Fruit fly (Drosophila melanogaster) whole organism, embryonic: Measurements from ENCODE around the gene Rbf.
A peak's percentile ranks its signal among the peaks of the same experiment; 100 is the strongest.

ENCODE experiments used
- Abd-B ChIP-seq: fragments of 200-800 bp; sonication (Bioruptor generic); optimal IDR thresholded peaks from 2 replicates; lab custom pipeline; 2018; ENCODE audit warnings: missing biosample characterization, mild to moderate bottlenecking, missing genetic modification characterization, moderate library complexity
- Ada2b ChIP-seq: fragments of 200-800 bp; sonication (Bioruptor generic); IDR thresholded peaks from 2 replicates; pipeline ENCODE4 v1.3.6; 2022; ENCODE audit warnings: missing biosample characterization, missing genetic modification characterization
- BtbVII ChIP-seq: fragments of 200-800 bp; sonication (Bioruptor generic); optimal IDR thresholded peaks from 3 replicates; lab custom pipeline; 2017; ENCODE audit warnings: missing biosample characterization, mild to moderate bottlenecking, missing genetic modification characterization
- CG1024 ChIP-seq: fragments of 200-800 bp; sonication (Bioruptor generic); IDR thresholded peaks from 2 replicates; pipeline ENCODE4 v1.3.6; 2022; ENCODE audit warnings: missing biosample characterization, missing genetic modification characterization
- CG10543 ChIP-seq: fragments of 200-800 bp; sonication (Bioruptor generic); optimal IDR thresholded peaks from 3 replicates; lab custom pipeline; 2017; ENCODE audit warnings: missing biosample characterization, mild to moderate bottlenecking, missing genetic modification characterization, moderate library complexity
- CG12769 ChIP-seq: fragments of 200-800 bp; sonication (Bioruptor generic); optimal IDR thresholded peaks from 2 replicates; lab custom pipeline; 2019; ENCODE audit warnings: missing biosample characterization, mild to moderate bottlenecking, missing genetic modification characterization, moderate library complexity
- CG14441 ChIP-seq: fragments of 200-800 bp; sonication (Bioruptor generic); IDR thresholded peaks from 2 replicates; pipeline ENCODE4 v1.3.6; 2022; ENCODE audit warnings: missing biosample characterization, missing genetic modification characterization
- CG16779 ChIP-seq: fragments of 200-800 bp; sonication (Bioruptor generic); IDR thresholded peaks from 2 replicates; pipeline ENCODE4 v1.3.6; 2022; ENCODE audit warnings: missing biosample characterization, missing genetic modification characterization
- CG17328 ChIP-seq: fragments of 200-800 bp; sonication (Bioruptor generic); IDR thresholded peaks from 2 replicates; pipeline ENCODE4 v1.3.6; 2022; ENCODE audit warnings: missing biosample characterization, missing genetic modification characterization
- CG17359 ChIP-seq: fragments of 200-800 bp; sonication (Bioruptor generic); optimal IDR thresholded peaks from 3 replicates; lab custom pipeline; 2018; ENCODE audit warnings: missing biosample characterization, mild to moderate bottlenecking, missing genetic modification characterization, moderate library complexity
- CG17912 ChIP-seq: fragments of 200-800 bp; sonication (Bioruptor generic); optimal IDR thresholded peaks from 2 replicates; lab custom pipeline; 2018; ENCODE audit warnings: missing biosample characterization, mild to moderate bottlenecking, missing genetic modification characterization
- CG30431 ChIP-seq: fragments of 200-800 bp; sonication (Bioruptor generic); optimal IDR thresholded peaks from 2 replicates; lab custom pipeline; 2017; ENCODE audit warnings: missing biosample characterization, missing genetic modification characterization
- CG34376 ChIP-seq: fragments of 200-800 bp; sonication (Bioruptor generic); optimal IDR thresholded peaks from 2 replicates; lab custom pipeline; 2018; ENCODE audit warnings: missing biosample characterization, mild to moderate bottlenecking, missing genetic modification characterization
- CG6272 ChIP-seq: fragments of 200-800 bp; sonication (Bioruptor generic); IDR thresholded peaks from 2 replicates; pipeline ENCODE4 v1.3.6; 2022; ENCODE audit warnings: missing biosample characterization, missing genetic modification characterization
- CG7928 ChIP-seq: fragments of 200-800 bp; sonication (Bioruptor generic); optimal IDR thresholded peaks from 2 replicates; lab custom pipeline; 2017; ENCODE audit warnings: missing biosample characterization, mild to moderate bottlenecking, missing genetic modification characterization
- CG8359 ChIP-seq: fragments of 200-800 bp; sonication (Bioruptor generic); optimal IDR thresholded peaks from 2 replicates; lab custom pipeline; 2017; ENCODE audit warnings: missing biosample characterization, mild to moderate bottlenecking, missing genetic modification characterization, borderline replicate concordance
- CG8388 ChIP-seq: fragments of 200-800 bp; sonication (Bioruptor generic); optimal IDR thresholded peaks from 2 replicates; lab custom pipeline; 2019; ENCODE audit warnings: missing biosample characterization, mild to moderate bottlenecking, missing genetic modification characterization, moderate library complexity
- CG9932 ChIP-seq: fragments of 200-800 bp; sonication (Bioruptor generic); IDR thresholded peaks from 2 replicates; pipeline ENCODE4 v1.3.6; 2022; ENCODE audit warnings: missing biosample characterization, missing genetic modification characterization
- Doc3 ChIP-seq: fragments of 200-800 bp; sonication (Bioruptor generic); IDR thresholded peaks from 3 replicates; pipeline ENCODE4 v1.3.6; 2022; ENCODE audit warnings: missing biosample characterization, missing genetic modification characterization; ENCODE audit not compliant: partially characterized antibody
- E2f2 ChIP-seq: fragments of 200-800 bp; sonication (Bioruptor generic); IDR thresholded peaks from 2 replicates; pipeline ENCODE4 v1.3.6; 2022; ENCODE audit warnings: missing biosample characterization, missing genetic modification characterization
- ERR ChIP-seq: fragments of 200-800 bp; sonication (Bioruptor generic); optimal IDR thresholded peaks from 2 replicates; lab custom pipeline; 2016; ENCODE audit warnings: missing biosample characterization, missing genetic modification characterization
- Ets97D ChIP-seq: fragments of 200-800 bp; sonication (Bioruptor generic); optimal IDR thresholded peaks from 3 replicates; lab custom pipeline; 2016; ENCODE audit warnings: missing biosample characterization, missing genetic modification characterization
- Hey ChIP-seq: fragments of 200-800 bp; sonication (Bioruptor generic); optimal IDR thresholded peaks from 3 replicates; lab custom pipeline; 2018; ENCODE audit warnings: missing biosample characterization, mild to moderate bottlenecking, missing genetic modification characterization
- Mes4 ChIP-seq: fragments of 200-800 bp; sonication (Bioruptor generic); optimal IDR thresholded peaks from 2 replicates; lab custom pipeline; 2016; ENCODE audit warnings: missing biosample characterization, missing genetic modification characterization
- NC2β ChIP-seq: fragments of 200-800 bp; sonication (Bioruptor generic); optimal IDR thresholded peaks from 2 replicates; lab custom pipeline; 2016; ENCODE audit warnings: missing biosample characterization, missing genetic modification characterization
- Nf-YA ChIP-seq: fragments of 200-800 bp; sonication (Bioruptor generic); IDR thresholded peaks from 2 replicates; pipeline ENCODE4 v1.3.6; 2022; ENCODE audit warnings: missing biosample characterization, missing genetic modification characterization
- Nf-YC ChIP-seq: fragments of 200-800 bp; optimal IDR thresholded peaks from 3 replicates; lab custom pipeline; 2019; ENCODE audit warnings: missing biosample characterization, mild to moderate bottlenecking, missing genetic modification characterization, moderate library complexity
- Optix ChIP-seq: fragments of 200-800 bp; sonication (Bioruptor generic); IDR thresholded peaks from 3 replicates; pipeline ENCODE4 v1.3.6; 2022; ENCODE audit warnings: missing biosample characterization, missing genetic modification characterization
- PHDP ChIP-seq: fragments of 200-800 bp; sonication (Bioruptor generic); optimal IDR thresholded peaks from 3 replicates; lab custom pipeline; 2018; ENCODE audit warnings: missing biosample characterization, mild to moderate bottlenecking, missing genetic modification characterization, moderate library complexity
- Scr ChIP-seq: fragments of 200-800 bp; sonication (Bioruptor generic); IDR thresholded peaks from 2 replicates; pipeline ENCODE4 v1.3.6; 2022; ENCODE audit warnings: missing biosample characterization, missing genetic modification characterization; ENCODE audit not compliant: partially characterized antibody
- ac ChIP-seq: fragments of 200-800 bp; sonication (Bioruptor generic); optimal IDR thresholded peaks from 3 replicates; lab custom pipeline; 2017; ENCODE audit warnings: missing biosample characterization, mild to moderate bottlenecking, missing genetic modification characterization
- aop ChIP-seq: fragments of 200-800 bp; sonication (Bioruptor generic); IDR thresholded peaks from 2 replicates; pipeline ENCODE4 v1.3.6; 2022; ENCODE audit warnings: missing biosample characterization, missing genetic modification characterization
- ara ChIP-seq: fragments of 200-800 bp; sonication (Bioruptor generic); IDR thresholded peaks from 2 replicates; pipeline ENCODE4 v1.3.6; 2022; ENCODE audit warnings: missing biosample characterization, missing genetic modification characterization
- disco-r ChIP-seq: fragments of 200-800 bp; sonication (Bioruptor generic); optimal IDR thresholded peaks from 2 replicates; lab custom pipeline; 2016; ENCODE audit warnings: missing biosample characterization, missing genetic modification characterization
- en ChIP-seq: fragments of 200-800 bp; sonication (Bioruptor generic); optimal IDR thresholded peaks from 2 replicates; lab custom pipeline; 2016; ENCODE audit warnings: missing biosample characterization, missing genetic modification characterization
- gsb-n ChIP-seq: fragments of 200-800 bp; sonication (Bioruptor generic); optimal IDR thresholded peaks from 3 replicates; lab custom pipeline; 2018; ENCODE audit warnings: missing biosample characterization, mild to moderate bottlenecking, missing genetic modification characterization
- inv ChIP-seq: fragments of 200-800 bp; sonication (Bioruptor generic); IDR thresholded peaks from 2 replicates; pipeline ENCODE4 v1.3.6; 2022; ENCODE audit warnings: missing biosample characterization, missing genetic modification characterization; ENCODE audit not compliant: partially characterized antibody
- mirr ChIP-seq: fragments of 200-800 bp; sonication (Bioruptor generic); optimal IDR thresholded peaks from 3 replicates; lab custom pipeline; 2018; ENCODE audit warnings: missing biosample characterization, mild to moderate bottlenecking, missing genetic modification characterization
- oc ChIP-seq: fragments of 200-800 bp; sonication (Bioruptor generic); optimal IDR thresholded peaks from 2 replicates; lab custom pipeline; 2018; ENCODE audit warnings: missing biosample characterization, mild to moderate bottlenecking, missing genetic modification characterization, moderate library complexity
- p53 ChIP-seq: fragments of 200-800 bp; sonication (Bioruptor generic); optimal IDR thresholded peaks from 2 replicates; lab custom pipeline; 2016; ENCODE audit warnings: missing biosample characterization, missing genetic modification characterization
- pho ChIP-seq: fragments of 200-800 bp; sonication (Bioruptor generic); optimal IDR thresholded peaks from 2 replicates; lab custom pipeline; 2016; ENCODE audit warnings: missing biosample characterization, missing genetic modification characterization
- prd ChIP-seq, 3 experiments: fragments of >200 bp in 2 of 3; fragments of 200-800 bp in 1 of 3; sonication (Bioruptor generic) in 1 of 3; optimal IDR thresholded peaks in 2 of 3; IDR thresholded peaks in 1 of 3; 2 replicates in 2 of 3; 3 replicates in 1 of 3; pipeline versions ENCODE4 v1.3.6 to Lab custom; 2017 to 2022; ENCODE audit warnings: missing biosample characterization in 1 of 3, missing genetic modification characterization in 1 of 3
- sd ChIP-seq: fragments of 200-800 bp; sonication (Bioruptor generic); optimal IDR thresholded peaks from 3 replicates; lab custom pipeline; 2018; ENCODE audit warnings: missing biosample characterization, mild to moderate bottlenecking, missing genetic modification characterization, moderate library complexity
- sob ChIP-seq: fragments of 200-800 bp; sonication (Bioruptor generic); IDR thresholded peaks from 2 replicates; pipeline ENCODE4 v1.3.6; 2022; ENCODE audit warnings: missing biosample characterization, missing genetic modification characterization
- sqz ChIP-seq: fragments of 200-800 bp; sonication (Bioruptor generic); optimal IDR thresholded peaks from 3 replicates; lab custom pipeline; 2018; ENCODE audit warnings: missing biosample characterization, mild to moderate bottlenecking, missing genetic modification characterization
- sr ChIP-seq: fragments of 200-800 bp; sonication (Bioruptor generic); IDR thresholded peaks from 3 replicates; pipeline ENCODE4 v1.3.6; 2022; ENCODE audit warnings: missing biosample characterization, missing genetic modification characterization
- tgo ChIP-seq: fragments of 200-800 bp; sonication (Bioruptor generic); IDR thresholded peaks from 3 replicates; pipeline ENCODE4 v1.3.6; 2022; ENCODE audit warnings: missing biosample characterization, missing genetic modification characterization
- tin ChIP-seq: fragments of 200-800 bp; sonication (Bioruptor generic); optimal IDR thresholded peaks from 3 replicates; lab custom pipeline; 2016; ENCODE audit warnings: missing biosample characterization, missing genetic modification characterization
- tx ChIP-seq: fragments of 200-800 bp; sonication (Bioruptor generic); optimal IDR thresholded peaks from 2 replicates; lab custom pipeline; 2016; ENCODE audit warnings: missing biosample characterization, missing genetic modification characterization
- unpg ChIP-seq: fragments of 200-800 bp; sonication (Bioruptor generic); optimal IDR thresholded peaks from 3 replicates; lab custom pipeline; 2018; ENCODE audit warnings: missing biosample characterization, mild to moderate bottlenecking, missing genetic modification characterization, moderate library complexity
- vvl ChIP-seq: fragments of 200-800 bp; sonication (Bioruptor generic); IDR thresholded peaks from 2 replicates; pipeline ENCODE4 v1.3.6; 2022; ENCODE audit warnings: missing biosample characterization, missing genetic modification characterization

Rbf gene

DNA sequence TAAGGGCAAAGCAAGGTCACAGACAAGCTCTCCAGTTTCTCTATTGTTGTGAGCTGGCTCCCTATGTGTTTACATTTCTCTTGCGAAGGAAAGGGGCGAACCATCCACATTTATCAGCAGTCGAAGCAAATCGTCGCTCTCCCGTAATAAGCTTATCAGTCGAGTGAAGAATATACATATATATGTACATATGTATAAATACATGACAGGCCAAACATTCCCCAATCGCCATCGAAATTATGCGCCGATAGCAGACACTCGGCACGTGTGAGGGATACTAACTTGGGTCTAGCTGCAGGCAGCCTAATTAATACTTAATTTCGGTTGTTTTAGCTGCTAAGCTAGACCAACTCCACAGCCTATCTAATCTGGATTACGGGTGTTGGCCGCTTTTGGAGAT, 44.4 kb downstream of the Rbf start (continued):
- TF ChIP-seq tx (no peak), gsb-n (tag; lab: Kevin White, UChicago) (no peak), CG30431 (no peak), Doc3 (no peak), CG10543 (GFP tag; lab: Kevin White, UChicago) (no peak), CG14441 (GFP tag; lab: Robert Waterston, UW) (no peak), Nf-YA (no peak), Hey (peak; percentile 17), CG8388 (GFP tag; lab: Kevin White, UChicago) (no peak), CG9932 (no peak), Scr (GFP tag; lab: Robert Waterston, UW) (no peak), E2f2 (GFP tag; lab: Robert Waterston, UW) (no peak), sd (tag; lab: Kevin White, UChicago) (peak; percentile 69), BtbVII (GFP tag; lab: Kevin White, UChicago) (no peak), ara (GFP tag; lab: Robert Waterston, UW) (no peak), prd (optimal IDR thresholded peaks at IDR 0.05; lab: Kevin White, UChicago) (no peak), prd (GFP tag; IDR thresholded peaks at IDR 0.05; lab: Robert Waterston, UW) (no peak), Ada2b (GFP tag; lab: Robert Waterston, UW) (no peak), CG7928 (GFP tag; lab: Kevin White, UChicago) (no peak), mirr (peak; percentile 34), Abd-B (GFP tag; lab: Kevin White, UChicago) (no peak), tin (no peak), ERR (GFP tag; lab: Kevin White, UChicago) (peak; percentile 81), inv (GFP tag; lab: Robert Waterston, UW) (no peak), unpg (no peak), vvl (GFP tag; lab: Robert Waterston, UW) (0 out of 2 replicates have a peak, but pooled peaks have one; percentile 11), CG12769 (tag; lab: Kevin White, UChicago) (peak; percentile 24), Ets97D (GFP tag; lab: Kevin White, UChicago) (no peak), sob (GFP tag; lab: Robert Waterston, UW) (no peak), en (GFP tag; lab: Kevin White, UChicago) (no peak), Nf-YC (tag; lab: Kevin White, UChicago) (no peak), CG6272 (GFP tag; lab: Robert Waterston, UW) (no peak), aop (GFP tag; lab: Robert Waterston, UW) (no peak), ac (GFP tag; lab: Kevin White, UChicago) (no peak)

DNA sequence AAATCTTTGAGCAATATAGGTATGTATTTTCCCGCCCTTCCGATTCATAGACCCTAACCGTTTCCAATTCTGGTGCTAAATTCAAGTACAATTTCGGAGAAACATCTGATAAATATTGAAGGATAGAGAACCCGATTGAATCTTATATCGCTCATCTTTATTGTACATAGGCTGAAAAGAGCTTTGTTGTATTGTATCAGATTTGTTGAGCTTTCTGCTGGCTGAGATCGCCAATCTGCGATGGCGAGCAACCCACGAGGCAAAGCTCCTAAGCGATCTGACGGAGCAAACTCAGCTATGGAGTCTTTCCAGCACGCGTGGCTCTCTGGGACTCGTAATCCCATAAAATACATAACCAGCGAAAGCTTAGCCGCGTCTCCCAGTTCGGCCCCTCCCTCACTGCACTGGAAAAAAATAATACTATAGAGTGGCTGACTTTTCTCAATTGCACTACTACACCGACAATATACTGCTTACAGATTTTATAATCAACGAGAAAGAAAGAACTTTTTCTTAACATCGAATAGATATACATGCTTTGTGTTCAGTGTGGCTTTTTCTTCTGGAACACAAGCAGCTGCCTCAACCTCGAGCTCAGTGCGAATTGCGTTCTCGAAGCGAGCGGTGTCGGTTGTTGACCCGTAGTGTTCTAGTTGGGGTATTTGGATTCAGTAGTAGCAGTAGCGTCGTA, 45.5 kb downstream of the Rbf start:
- TF ChIP-seq p53 (GFP tag; lab: Kevin White, UChicago) = peak; percentile 48
- peak; percentile 71 for TF ChIP-seq Mes4 (GFP tag; lab: Kevin White, UChicago)
- TF ChIP-seq CG34376 (GFP tag; lab: Kevin White, UChicago) = peak; percentile 80
- TF ChIP-seq oc = peak; percentile 68
- peak; percentile 85 for TF ChIP-seq tgo (GFP tag; lab: Robert Waterston, UW)
- TF ChIP-seq CG17912 (GFP tag; lab: Kevin White, UChicago) = no peak
- peak; percentile 71; the same call in 1 of the 2 replicates for TF ChIP-seq CG1024 (GFP tag; lab: Robert Waterston, UW)
- peak; percentile 70 for TF ChIP-seq disco-r (GFP tag; lab: Kevin White, UChicago)
- TF ChIP-seq CG8359 (GFP tag; lab: Kevin White, UChicago) = no peak
- TF ChIP-seq Optix (GFP tag; lab: Robert Waterston, UW) = peak; percentile 73
- TF ChIP-seq CG17359 (tag; lab: Kevin White, UChicago) = peak; percentile 84
- TF ChIP-seq sr (GFP tag; lab: Robert Waterston, UW) = peak; percentile 63; the same call in 1 of the 3 replicates
- TF ChIP-seq CG16779 (GFP tag; lab: Robert Waterston, UW) = peak; percentile 68
- TF ChIP-seq CG17328 (GFP tag; lab: Robert Waterston, UW) = peak; percentile 76
- TF ChIP-seq pho (GFP tag; lab: Kevin White, UChicago) = peak; percentile 94
- TF ChIP-seq NC2β = peak; percentile 72
- no peak for TF ChIP-seq sqz (GFP tag; lab: Kevin White, UChicago)
- peak; percentile 87 for TF ChIP-seq PHDP (tag; lab: Kevin White, UChicago)
